Worm (Caenorhabditis elegans) whole organism, L3 larva: ENCODE results near the gene ZC404.15.

Experiments used
- R02D3.7 ChIP-seq: fragments of 150-350 bp; optimal IDR thresholded peaks from 2 replicates; lab custom pipeline; 2014; ENCODE audit warnings: missing biosample characterization, missing genetic modification characterization
- ZK546.5 ChIP-seq: sonication (generic microtip); optimal IDR thresholded peaks from 2 replicates; lab custom pipeline; 2017; ENCODE audit warnings: missing biosample characterization, missing genetic modification characterization
- aly-2 ChIP-seq: fragments of 150-350 bp; optimal IDR thresholded peaks from 2 replicates; lab custom pipeline; 2014; ENCODE audit warnings: missing biosample characterization, missing genetic modification characterization
- ama-1 ChIP-seq: fragments of 150-350 bp; optimal IDR thresholded peaks from 2 replicates; lab custom pipeline; 2018
- ceh-16 ChIP-seq: sonication (generic microtip); optimal IDR thresholded peaks from 2 replicates; lab custom pipeline; 2017; ENCODE audit warnings: missing biosample characterization, missing genetic modification characterization
- ceh-28 ChIP-seq: fragments of 150-350 bp; optimal IDR thresholded peaks from 2 replicates; lab custom pipeline; 2014; ENCODE audit warnings: missing biosample characterization, missing genetic modification reagents, missing genetic modification characterization
- ceh-82 ChIP-seq: fragments of 150-350 bp; optimal IDR thresholded peaks from 2 replicates; lab custom pipeline; 2014; ENCODE audit warnings: missing biosample characterization, missing genetic modification characterization
- ceh-9 ChIP-seq: sonication (generic microtip); optimal IDR thresholded peaks from 2 replicates; lab custom pipeline; 2018; ENCODE audit warnings: missing biosample characterization, missing genetic modification characterization
- daf-12 ChIP-seq: fragments of 150-350 bp; optimal IDR thresholded peaks from 2 replicates; lab custom pipeline; 2014; ENCODE audit warnings: missing biosample characterization, missing genetic modification reagents, missing genetic modification characterization
- egl-27 ChIP-seq: sonication (generic microtip); optimal IDR thresholded peaks from 4 replicates; lab custom pipeline; 2017; ENCODE audit warnings: missing biosample characterization, missing genetic modification reagents, missing genetic modification characterization
- elt-1 ChIP-seq: fragments of 150-350 bp; optimal IDR thresholded peaks from 2 replicates; lab custom pipeline; 2014; ENCODE audit warnings: missing biosample characterization, missing genetic modification characterization
- elt-2 ChIP-seq: sonication (generic microtip); optimal IDR thresholded peaks from 2 replicates; lab custom pipeline; 2016; ENCODE audit warnings: missing genetic modification reagents, mild to moderate bottlenecking, missing genetic modification characterization, missing compliant biosample characterization
- elt-3 ChIP-seq, 3 experiments: fragments of 150-350 bp in 1 of 3; sonication (generic microtip) in 2 of 3; optimal IDR thresholded peaks; 2 replicates in 2 of 3; 4 replicates in 1 of 3; lab custom pipeline; 2014 to 2017; ENCODE audit warnings: missing biosample characterization in 3 of 3, missing genetic modification characterization in 3 of 3
- eor-1 ChIP-seq, 2 experiments: fragments of 150-350 bp; optimal IDR thresholded peaks; 2 replicates each; lab custom pipeline; 2014 to 2018; ENCODE audit warnings: missing biosample characterization in 2 of 2, missing genetic modification characterization in 2 of 2
- fos-1 ChIP-seq: fragments of 150-350 bp; optimal IDR thresholded peaks from 2 replicates; lab custom pipeline; 2014; ENCODE audit warnings: missing biosample characterization, missing genetic modification characterization
- hmg-11 ChIP-seq: sonication (generic microtip); optimal IDR thresholded peaks from 2 replicates; lab custom pipeline; 2016; ENCODE audit warnings: missing genetic modification characterization, missing compliant biosample characterization
- jun-1 ChIP-seq: fragments of 150-350 bp; optimal IDR thresholded peaks from 2 replicates; lab custom pipeline; 2014; ENCODE audit warnings: missing biosample characterization, missing genetic modification reagents, missing genetic modification characterization
- lin-15B ChIP-seq: fragments of 150-350 bp; optimal IDR thresholded peaks from 2 replicates; lab custom pipeline; 2014; ENCODE audit warnings: missing biosample characterization, missing genetic modification characterization
- lin-39 ChIP-seq: fragments of 150-350 bp; optimal IDR thresholded peaks from 2 replicates; lab custom pipeline; 2018; ENCODE audit warnings: missing biosample characterization, missing genetic modification reagents, missing genetic modification characterization
- lsy-12 ChIP-seq: sonication (generic microtip); optimal IDR thresholded peaks from 2 replicates; lab custom pipeline; 2016; ENCODE audit warnings: mild to moderate bottlenecking, missing genetic modification characterization, missing compliant biosample characterization
- mml-1 ChIP-seq: fragments of 150-350 bp; sonication (generic microtip); optimal IDR thresholded peaks from 3 replicates; lab custom pipeline; 2014; ENCODE audit warnings: missing biosample characterization, missing genetic modification characterization
- nfya-1 ChIP-seq: sonication (generic microtip); optimal IDR thresholded peaks from 2 replicates; lab custom pipeline; 2017; ENCODE audit warnings: missing genetic modification characterization, mild to moderate bottlenecking, missing compliant biosample characterization, antibody characterized with exemption, moderate library complexity; ENCODE audit not compliant: insufficient read depth
- nhr-11 ChIP-seq: fragments of 150-350 bp; optimal IDR thresholded peaks from 2 replicates; lab custom pipeline; 2014; ENCODE audit warnings: missing biosample characterization, missing genetic modification characterization
- nhr-23 ChIP-seq: fragments of 150-350 bp; optimal IDR thresholded peaks from 2 replicates; lab custom pipeline; 2014; ENCODE audit warnings: missing biosample characterization, missing genetic modification reagents, missing genetic modification characterization
- nhr-237 ChIP-seq: fragments of 150-350 bp; optimal IDR thresholded peaks from 2 replicates; lab custom pipeline; 2014; ENCODE audit warnings: missing biosample characterization, missing genetic modification characterization
- nhr-25 ChIP-seq: sonication (generic microtip); optimal IDR thresholded peaks from 2 replicates; lab custom pipeline; 2017; ENCODE audit warnings: missing biosample characterization, missing genetic modification characterization
- nhr-43 ChIP-seq: sonication (generic microtip); optimal IDR thresholded peaks from 2 replicates; lab custom pipeline; 2016; ENCODE audit warnings: mild to moderate bottlenecking, missing genetic modification characterization, missing compliant biosample characterization; ENCODE audit not compliant: poor library complexity, severe bottlenecking
- nhr-67 ChIP-seq: fragments of 150-350 bp; optimal IDR thresholded peaks from 2 replicates; lab custom pipeline; 2014; ENCODE audit warnings: missing biosample characterization, missing genetic modification characterization
- nhr-77 ChIP-seq: fragments of 150-350 bp; optimal IDR thresholded peaks from 2 replicates; lab custom pipeline; 2014; ENCODE audit warnings: missing biosample characterization, missing genetic modification characterization
- pha-4 ChIP-seq: fragments of 150-350 bp; optimal IDR thresholded peaks from 2 replicates; lab custom pipeline; 2014; ENCODE audit warnings: missing biosample characterization, missing genetic modification reagents, missing genetic modification characterization
- pqm-1 ChIP-seq: fragments of 150-350 bp; optimal IDR thresholded peaks from 2 replicates; lab custom pipeline; 2017; ENCODE audit warnings: missing biosample characterization, missing genetic modification characterization, inconsistent platforms
- sea-2 ChIP-seq: fragments of 150-350 bp; sonication (generic microtip); optimal IDR thresholded peaks from 4 replicates; lab custom pipeline; 2014; ENCODE audit warnings: missing biosample characterization, missing genetic modification reagents, missing genetic modification characterization
- skn-1 ChIP-seq: fragments of 150-350 bp; optimal IDR thresholded peaks from 2 replicates; lab custom pipeline; 2014; ENCODE audit warnings: missing biosample characterization, missing genetic modification characterization
- snpc-4 ChIP-seq: fragments of 150-350 bp; optimal IDR thresholded peaks from 2 replicates; lab custom pipeline; 2014; ENCODE audit warnings: missing biosample characterization, missing genetic modification characterization
- tbx-2 ChIP-seq: sonication (generic microtip); optimal IDR thresholded peaks from 2 replicates; lab custom pipeline; 2016; ENCODE audit warnings: mild to moderate bottlenecking, missing genetic modification characterization, missing compliant biosample characterization
- unc-39 ChIP-seq: sonication (generic microtip); optimal IDR thresholded peaks from 4 replicates; lab custom pipeline; 2017; ENCODE audit warnings: missing biosample characterization, missing genetic modification characterization
- zag-1 ChIP-seq: fragments of 150-350 bp; optimal IDR thresholded peaks from 2 replicates; lab custom pipeline; 2014; ENCODE audit warnings: missing biosample characterization, missing genetic modification characterization

ZC404.15 gene

DNA sequence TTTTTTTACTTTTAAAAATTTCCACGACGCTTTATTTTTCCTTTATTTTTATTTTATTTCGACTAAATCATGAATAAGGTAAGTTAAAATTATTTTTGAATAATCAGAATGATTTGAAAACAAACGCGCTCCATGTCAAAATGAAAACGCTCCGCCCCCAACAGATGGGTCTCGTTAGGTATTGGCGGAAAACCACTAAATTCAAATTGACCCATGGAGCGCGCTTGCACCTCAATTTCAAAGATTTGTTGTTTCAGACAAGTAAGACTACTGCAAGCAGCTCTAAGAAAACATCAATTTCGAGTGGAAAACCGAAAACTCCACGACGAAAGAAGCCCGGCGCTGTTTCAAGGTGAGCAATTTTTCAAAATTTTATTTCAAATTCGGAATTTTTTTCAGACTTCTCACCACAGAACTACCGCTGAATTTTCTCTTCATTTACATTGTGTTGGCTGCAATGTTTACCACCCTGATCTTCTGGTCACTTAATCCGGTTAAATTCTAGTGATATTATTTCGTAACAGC lies 7.7 kb downstream of the ZC404.15 start, which contains the start of gene ZC404.2:
Gene ZC404.2 (plus strand): TSS at position 47 of the 525 bp plus-strand sequence.
- no peak for TF ChIP-seq nhr-23 (tag; lab: Kevin White, UChicago)
- TF ChIP-seq egl-27 (tag; lab: Kevin White, UChicago), result no peak
- no peak for TF ChIP-seq eor-1 (tag; optimal IDR thresholded peaks at IDR 0.05; lab: Kevin White, UChicago)
- TF ChIP-seq hmg-11 (tag; lab: Kevin White, UChicago), result no peak
- no peak for TF ChIP-seq ama-1 (lab: Kevin White, UChicago)
- no peak for TF ChIP-seq nfya-1 (tag; lab: Kevin White, UChicago)
- TF ChIP-seq ceh-82 (tag; lab: Kevin White, UChicago), result no peak
- TF ChIP-seq nhr-237 (tag; lab: Kevin White, UChicago), result no peak
- no peak for TF ChIP-seq daf-12
- TF ChIP-seq zag-1 (tag; lab: Kevin White, UChicago), result no peak
- TF ChIP-seq tbx-2, result no peak
- TF ChIP-seq elt-1 (tag; lab: Kevin White, UChicago), result no peak
- TF ChIP-seq nhr-25 (tag; lab: Kevin White, UChicago), result no peak
- TF ChIP-seq unc-39 (tag; lab: Kevin White, UChicago), result no peak
- no peak for TF ChIP-seq pqm-1
- no peak for TF ChIP-seq lin-15B (tag; lab: Kevin White, UChicago)
- no peak for TF ChIP-seq lsy-12
- no peak for TF ChIP-seq nhr-11 (tag; lab: Kevin White, UChicago)

DNA sequence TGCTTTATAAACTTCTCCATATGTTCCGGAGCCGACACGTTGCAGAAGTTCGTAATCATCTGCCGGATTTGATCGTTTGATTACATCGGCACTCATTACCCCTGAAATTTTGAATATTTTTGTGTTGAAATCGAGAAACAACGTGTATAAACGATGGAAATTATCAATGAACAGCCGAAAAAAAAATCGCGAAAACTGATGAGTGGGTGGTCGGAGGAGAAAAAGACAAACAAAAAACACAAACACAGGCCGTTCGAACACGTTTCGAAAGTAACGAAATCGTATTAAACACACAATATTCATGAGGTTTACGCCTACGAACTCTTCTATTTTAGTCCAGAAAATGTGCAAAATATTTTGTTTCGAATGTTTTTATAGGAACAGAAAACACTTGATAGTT lies 12.3 kb downstream of the ZC404.15 start, which contains the start of gene gck-2:
Gene gck-2 (minus strand): TSS at position 101 of the 400 bp plus-strand sequence.
- TF ChIP-seq elt-1 (tag; lab: Kevin White, UChicago) (no peak), sea-2 (GFP tag; lab: Kevin White, UChicago) (no peak), hmg-11 (tag; lab: Kevin White, UChicago) (no peak), skn-1 (no peak), ceh-28 (no peak), ceh-16 (no peak), mml-1 (no peak)

ce11 chrV:6792973-6793372 lies 12.7 kb downstream of the ZC404.15 start:
- TF ChIP-seq ama-1 (lab: Kevin White, UChicago) (no peak), pha-4 (tag; lab: Kevin White, UChicago) (peak; percentile 7), nhr-77 (tag; lab: Kevin White, UChicago) (no peak), fos-1 (no peak), elt-2 (tag; lab: Kevin White, UChicago) (no peak), ZK546.5 (tag; lab: Kevin White, UChicago) (no peak)

DNA sequence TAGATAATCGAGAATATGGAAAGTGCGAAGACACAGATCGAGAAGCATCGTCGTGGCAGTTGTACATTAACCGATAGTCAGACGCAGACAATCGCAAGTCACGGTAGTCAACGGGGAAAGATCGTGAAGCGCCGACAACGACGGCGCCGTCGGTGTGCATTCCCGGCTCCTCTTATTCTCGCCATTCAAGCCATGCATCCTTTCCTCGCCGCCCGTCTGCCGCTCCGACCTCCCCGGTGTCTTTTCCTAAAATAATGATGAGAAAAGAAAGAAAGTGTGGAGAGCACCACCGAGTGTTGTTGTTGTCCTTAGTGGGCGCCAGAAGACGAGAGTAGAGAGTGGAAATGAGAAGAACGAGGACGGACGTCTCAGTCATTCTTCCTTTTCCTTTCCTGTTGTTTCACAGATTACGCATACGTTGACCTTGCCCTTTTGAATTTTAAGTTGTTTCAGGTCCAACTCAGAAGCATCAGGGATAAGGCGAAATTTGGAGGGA lies 13.5 kb downstream of the ZC404.15 start, which contains the start of gene ZC404.1:
Gene ZC404.1 (plus strand): TSS at position 446 of the 496 bp plus-strand sequence.
- peak; percentile 28 for TF ChIP-seq lin-39 (tag; lab: Kevin White, UChicago)
- TF ChIP-seq ceh-9, result no peak
- peak; percentile 71 for TF ChIP-seq snpc-4

ce11 chrV:6796264-6796663 lies 16.0 kb downstream of the ZC404.15 start:
- TF ChIP-seq pha-4 (tag; lab: Kevin White, UChicago) (no peak), nhr-43 (tag; lab: Kevin White, UChicago) (no peak), pqm-1 (no peak), nhr-11 (tag; lab: Kevin White, UChicago) (no peak), ceh-16 (no peak), lin-15B (tag; lab: Kevin White, UChicago) (no peak), ama-1 (lab: Kevin White, UChicago) (no peak), tbx-2 (no peak), lin-39 (tag; lab: Kevin White, UChicago) (no peak), snpc-4 (no peak), nfya-1 (tag; lab: Kevin White, UChicago) (no peak)

DNA sequence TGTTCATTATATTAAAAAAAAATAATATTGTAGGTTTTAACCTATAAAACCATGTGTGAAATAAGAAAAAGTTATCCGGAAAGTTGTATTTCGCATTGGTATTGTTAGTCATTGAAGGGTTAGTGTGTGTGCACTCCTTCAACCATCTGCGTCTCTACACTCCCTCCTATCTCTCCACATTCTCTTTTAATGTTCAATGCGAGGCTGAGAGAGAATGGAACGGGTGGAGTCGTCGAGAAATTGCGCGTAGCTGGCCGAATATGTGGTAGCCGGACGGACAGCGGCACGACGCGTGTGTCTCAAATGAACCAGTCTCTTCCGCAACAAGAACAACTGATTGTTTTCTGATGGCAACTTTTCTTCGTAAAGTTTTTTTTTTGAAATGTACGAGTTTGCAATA lies 16.6 kb downstream of the ZC404.15 start:
- no peak for TF ChIP-seq elt-1 (tag; lab: Kevin White, UChicago)
- TF ChIP-seq R02D3.7 (tag; lab: Kevin White, UChicago), result peak; percentile 10
- peak; percentile 16 for TF ChIP-seq elt-2 (tag; lab: Kevin White, UChicago)
- no peak for TF ChIP-seq lin-15B (tag; lab: Kevin White, UChicago)
- TF ChIP-seq nfya-1 (tag; lab: Kevin White, UChicago), result peak; percentile 63
- TF ChIP-seq ama-1 (lab: Kevin White, UChicago), result no peak
- no peak for TF ChIP-seq elt-3 (tag; optimal IDR thresholded peaks at IDR 0.05; lab: Kevin White, UChicago)
- TF ChIP-seq nhr-67 (tag; lab: Kevin White, UChicago), result no peak
- no peak for TF ChIP-seq daf-12
- no peak for TF ChIP-seq nhr-43 (tag; lab: Kevin White, UChicago)
- no peak for TF ChIP-seq eor-1 (tag; optimal IDR thresholded peaks at IDR 0.05; lab: Kevin White, UChicago)
- no peak for TF ChIP-seq lsy-12
- peak; percentile 83 for TF ChIP-seq lin-39 (tag; lab: Kevin White, UChicago)
- no peak for TF ChIP-seq nhr-25 (tag; lab: Kevin White, UChicago)
- TF ChIP-seq jun-1, result no peak
- no peak for TF ChIP-seq zag-1 (tag; lab: Kevin White, UChicago)
- TF ChIP-seq ceh-9, result no peak
- peak; percentile 58 for TF ChIP-seq pha-4 (tag; lab: Kevin White, UChicago)
- TF ChIP-seq hmg-11 (tag; lab: Kevin White, UChicago), result peak; percentile 88
- TF ChIP-seq snpc-4, result peak; percentile 11
- TF ChIP-seq ceh-28, result no peak
- TF ChIP-seq nhr-77 (tag; lab: Kevin White, UChicago), result no peak
- TF ChIP-seq ceh-16, result no peak
- no peak for TF ChIP-seq aly-2 (tag; lab: Kevin White, UChicago)
- no peak for TF ChIP-seq ZK546.5 (tag; lab: Kevin White, UChicago)
- TF ChIP-seq sea-2 (GFP tag; lab: Kevin White, UChicago), result no peak
- TF ChIP-seq egl-27 (tag; lab: Kevin White, UChicago), result no peak
- TF ChIP-seq fos-1, result no peak
- peak; percentile 65 for TF ChIP-seq nhr-23 (tag; lab: Kevin White, UChicago)
